Fruit fly (Drosophila melanogaster): ENCODE results near the gene hep.
A peak's percentile ranks its signal among the peaks of the same experiment; 100 is the strongest.

hep gene

DNA sequence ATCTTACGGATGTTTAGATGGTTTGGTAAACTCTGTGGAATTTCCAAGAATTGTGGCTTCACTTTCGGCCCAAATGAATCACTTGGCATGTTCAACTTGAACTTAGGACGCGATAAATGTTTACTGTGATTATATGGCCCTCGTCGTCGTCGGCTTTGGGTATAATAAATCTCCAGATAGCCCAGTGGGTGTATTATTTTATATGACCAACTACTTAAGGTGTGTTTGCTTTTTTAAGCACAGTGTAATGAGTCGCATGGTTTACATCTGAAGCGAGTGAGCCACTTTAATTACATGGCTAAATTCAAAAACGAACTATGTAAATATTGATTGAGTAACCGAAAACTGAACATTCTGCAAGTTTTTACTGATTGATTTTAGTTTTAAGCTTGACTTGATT is 15.0 kb upstream of the hep start (continued):
- TF ChIP-seq Rfx (GFP tag; IDR thresholded peaks at IDR 0.05) = no peak; the same call in 1 of the 2 replicates
- no peak for TF ChIP-seq sens (GFP tag)
- TF ChIP-seq hkb (optimal IDR thresholded peaks at IDR 0.05) = no peak
- TF ChIP-seq hkb (GFP tag; IDR thresholded peaks at IDR 0.05) = no peak
- TF ChIP-seq Nf-YC (tag; optimal IDR thresholded peaks at IDR 0.05) = peak; percentile 23
- no peak for TF ChIP-seq CG13287 (GFP tag; IDR thresholded peaks at IDR 0.05; ENCODE audit: partially characterized antibody)
- TF ChIP-seq oc (tag; optimal IDR thresholded peaks at IDR 0.05) = no peak
- TF ChIP-seq hbn (GFP tag; IDR thresholded peaks at IDR 0.05; ENCODE audit: partially characterized antibody) = no peak
- TF ChIP-seq CG14965 (GFP tag; optimal IDR thresholded peaks at IDR 0.05; ENCODE audit: borderline replicate concordance) = no peak
- no peak for TF ChIP-seq ham (GFP tag; IDR thresholded peaks at IDR 0.05)
- no peak for TF ChIP-seq CG4404 (GFP tag; IDR thresholded peaks at IDR 0.05)
- no peak for TF ChIP-seq Hand (GFP tag; optimal IDR thresholded peaks at IDR 0.05)
- no peak for TF ChIP-seq vfl (GFP tag; optimal IDR thresholded peaks at IDR 0.05)
- TF ChIP-seq CG13775 (GFP tag; optimal IDR thresholded peaks at IDR 0.05) = no peak
- TF ChIP-seq Fer1 (GFP tag; optimal IDR thresholded peaks at IDR 0.05) = peak; percentile 15
- TF ChIP-seq tgo (GFP tag; IDR thresholded peaks at IDR 0.05) = no peak
- TF ChIP-seq fd3F (GFP tag; optimal IDR thresholded peaks at IDR 0.05) = peak; percentile 12
- TF ChIP-seq so (GFP tag; IDR thresholded peaks at IDR 0.05) = no peak
- TF ChIP-seq Hr3 (GFP tag; optimal IDR thresholded peaks at IDR 0.05) = no peak
- TF ChIP-seq CG3163 (GFP tag; optimal IDR thresholded peaks at IDR 0.05) = no peak
- no peak for TF ChIP-seq Mes4 (GFP tag; optimal IDR thresholded peaks at IDR 0.05)
- no peak for TF ChIP-seq ase (GFP tag; IDR thresholded peaks at IDR 0.05)
- TF ChIP-seq CG8765 (GFP tag; IDR thresholded peaks at IDR 0.05) = no peak
- TF ChIP-seq CG10147 (GFP tag; optimal IDR thresholded peaks at IDR 0.05) = no peak
- TF ChIP-seq ash1 (GFP tag; optimal IDR thresholded peaks at IDR 0.05) = no peak
- no peak for TF ChIP-seq CG11696 (GFP tag; IDR thresholded peaks at IDR 0.05)
- no peak for TF ChIP-seq CG2120 (GFP tag; optimal IDR thresholded peaks at IDR 0.05)
- no peak for TF ChIP-seq pfk (GFP tag; optimal IDR thresholded peaks at IDR 0.05)
- TF ChIP-seq CG17186 (GFP tag; optimal IDR thresholded peaks at IDR 0.05) = no peak
- TF ChIP-seq CG15601 (tag; optimal IDR thresholded peaks at IDR 0.05) = no peak
- no peak for TF ChIP-seq rib (GFP tag; IDR thresholded peaks at IDR 0.05)
- TF ChIP-seq cg (GFP tag; optimal IDR thresholded peaks at IDR 0.05) = no peak
- TF ChIP-seq CG31365 (tag; optimal IDR thresholded peaks at IDR 0.05) = no peak
- no peak for TF ChIP-seq ssp (GFP tag; IDR thresholded peaks at IDR 0.05)
- no peak for TF ChIP-seq CG6654 (GFP tag; optimal IDR thresholded peaks at IDR 0.05)
- TF ChIP-seq D19A (tag; optimal IDR thresholded peaks at IDR 0.05) = no peak
- TF ChIP-seq eve (GFP tag; optimal IDR thresholded peaks at IDR 0.05) = no peak
- TF ChIP-seq NC2β (GFP tag; optimal IDR thresholded peaks at IDR 0.05) = no peak
- no peak for TF ChIP-seq Spps (tag; optimal IDR thresholded peaks at IDR 0.05)
- TF ChIP-seq CoRest (tag; optimal IDR thresholded peaks at IDR 0.05) = no peak
- TF ChIP-seq CG8944 (GFP tag; optimal IDR thresholded peaks at IDR 0.05) = no peak
- TF ChIP-seq bsh (GFP tag; optimal IDR thresholded peaks at IDR 0.05) = no peak
- TF ChIP-seq fd102C (GFP tag; optimal IDR thresholded peaks at IDR 0.05) = no peak
- TF ChIP-seq CG1647 (GFP tag; optimal IDR thresholded peaks at IDR 0.05) = no peak
- TF ChIP-seq Nf-YA (GFP tag; IDR thresholded peaks at IDR 0.05) = no peak
- TF ChIP-seq dimm (GFP tag; IDR thresholded peaks at IDR 0.05) = no peak
- TF ChIP-seq jumu (GFP tag; optimal IDR thresholded peaks at IDR 0.05) = no peak
- TF ChIP-seq crol (GFP tag; IDR thresholded peaks at IDR 0.05) = no peak
- TF ChIP-seq sna (GFP tag; IDR thresholded peaks at IDR 0.05; ENCODE audit: partially characterized antibody) = no peak
- TF ChIP-seq Eip74EF (GFP tag; optimal IDR thresholded peaks at IDR 0.05) = no peak
- TF ChIP-seq z (GFP tag; IDR thresholded peaks at IDR 0.05) = no peak
- no peak for TF ChIP-seq CG12299 (tag; optimal IDR thresholded peaks at IDR 0.05)
- no peak for TF ChIP-seq kah (GFP tag; optimal IDR thresholded peaks at IDR 0.05)

All from whole organism, embryonic.